Worm (Caenorhabditis elegans) whole organism, midembryonic: ENCODE measurements around the gene Y44A6D.7.

ENCODE experiments used
- T22C8.4 ChIP-seq: fragments of 200-800 bp; sonication (Bioruptor generic); IDR thresholded peaks from 2 replicates; pipeline ENCODE4 v1.3.6; 2022; ENCODE audit warnings: missing genetic modification characterization, missing compliant biosample characterization
- flt-1 ChIP-seq: fragments of 200-800 bp; sonication (Bioruptor generic); IDR thresholded peaks from 2 replicates; pipeline ENCODE4 v1.3.6; 2022; ENCODE audit warnings: missing genetic modification characterization, missing compliant biosample characterization
- ref-1 ChIP-seq: fragments of 200-800 bp; sonication (Bioruptor generic); conservative IDR thresholded peaks from 2 replicates; pipeline ENCODE4 v1.3.6; 2022; ENCODE audit warnings: missing genetic modification reagents, missing genetic modification characterization, missing compliant biosample characterization
- ztf-29 ChIP-seq: fragments of 200-800 bp; sonication (Bioruptor generic); IDR thresholded peaks from 2 replicates; pipeline ENCODE4 v1.3.6; 2022; ENCODE audit warnings: missing genetic modification reagents, missing genetic modification characterization, missing compliant biosample characterization

DNA sequence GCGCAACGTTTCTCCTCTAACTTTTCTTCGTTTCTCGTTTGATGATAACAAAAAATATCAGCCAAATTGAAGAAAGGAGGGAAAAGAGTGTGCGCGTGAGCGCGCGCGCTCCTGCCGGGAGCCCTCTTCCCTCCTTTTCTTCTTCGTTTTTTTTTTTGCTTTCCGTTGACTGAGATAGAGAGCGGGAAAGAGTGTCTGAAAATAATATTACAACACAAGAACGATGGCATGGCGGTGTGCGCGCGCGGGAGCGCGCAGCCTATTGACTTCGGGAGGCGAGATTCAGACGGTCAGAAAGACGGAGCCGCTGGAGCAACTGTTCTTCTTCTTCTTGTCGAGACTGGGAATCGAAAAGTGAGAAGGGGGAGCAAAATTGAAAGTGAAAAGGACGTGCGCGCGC, 20.8 kb upstream of the Y44A6D.7 start:
- no peak for TF ChIP-seq ztf-29 (GFP tag; lab: Robert Waterston, UW)
- no peak for TF ChIP-seq ref-1 (GFP tag; lab: Robert Waterston, UW)
- no peak for TF ChIP-seq T22C8.4 (GFP tag; lab: Robert Waterston, UW)
- TF ChIP-seq flt-1: no peak
